Worm (Caenorhabditis elegans): ENCODE results near the gene C07H6.9.

C07H6.9 gene

ce11 chrIII:7499421-7499902 lies at the start of gene C07H6.9, which contains the start of gene sap-140:
Gene C07H6.9 (minus strand): TSS chrIII:7499471.
Gene sap-140 (plus strand): TSS chrIII:7499738.
- peak; percentile 87 for TF ChIP-seq nhr-23 (tag; optimal IDR thresholded peaks at IDR 0.05)
- no peak for TF ChIP-seq egl-27 (tag; optimal IDR thresholded peaks at IDR 0.05)
- no peak for TF ChIP-seq ceh-9 (tag; optimal IDR thresholded peaks at IDR 0.05)
- peak; percentile 13 for TF ChIP-seq ceh-28 (tag; optimal IDR thresholded peaks at IDR 0.05)
- peak; percentile 8 for TF ChIP-seq ZK546.5 (tag; optimal IDR thresholded peaks at IDR 0.05)
- TF ChIP-seq sea-2 (GFP tag; optimal IDR thresholded peaks at IDR 0.05), result no peak
- TF ChIP-seq nhr-12 (tag; optimal IDR thresholded peaks at IDR 0.05), result no peak
- TF ChIP-seq snpc-4 (tag; optimal IDR thresholded peaks at IDR 0.05), result peak; percentile 77
- TF ChIP-seq elt-2 (tag; optimal IDR thresholded peaks at IDR 0.05), result peak; percentile 36
- TF ChIP-seq ama-1 (optimal IDR thresholded peaks at IDR 0.05), result no peak
- no peak for TF ChIP-seq mml-1 (tag; optimal IDR thresholded peaks at IDR 0.05)
- no peak for TF ChIP-seq unc-39 (tag; optimal IDR thresholded peaks at IDR 0.05)
- TF ChIP-seq nhr-28 (tag; optimal IDR thresholded peaks at IDR 0.05), result no peak
- TF ChIP-seq fkh-10 (GFP tag; optimal IDR thresholded peaks at IDR 0.05), result no peak
- TF ChIP-seq elt-3 (tag; optimal IDR thresholded peaks at IDR 0.05), result no peak
- peak; percentile 73 for TF ChIP-seq hmg-11 (tag; optimal IDR thresholded peaks at IDR 0.05)
- no peak for TF ChIP-seq nhr-11 (tag; optimal IDR thresholded peaks at IDR 0.05)
- TF ChIP-seq nhr-237 (tag; optimal IDR thresholded peaks at IDR 0.05), result no peak
- no peak for TF ChIP-seq elt-1 (tag; optimal IDR thresholded peaks at IDR 0.05)
- TF ChIP-seq nfya-1 (tag; optimal IDR thresholded peaks at IDR 0.05; ENCODE audit: insufficient read depth), result peak; percentile 84
- peak; percentile 31 for TF ChIP-seq jun-1 (tag; optimal IDR thresholded peaks at IDR 0.05)
- TF ChIP-seq zag-1 (tag; optimal IDR thresholded peaks at IDR 0.05), result no peak
- TF ChIP-seq fos-1 (tag; optimal IDR thresholded peaks at IDR 0.05), result no peak
- peak; percentile 16 for TF ChIP-seq lsy-12 (tag; optimal IDR thresholded peaks at IDR 0.05)
- no peak for TF ChIP-seq fkh-2 (tag; optimal IDR thresholded peaks at IDR 0.05)
- peak; percentile 56 for TF ChIP-seq nhr-43 (tag; optimal IDR thresholded peaks at IDR 0.05; ENCODE audit: poor library complexity, severe bottlenecking)
- TF ChIP-seq tbx-2 (tag; optimal IDR thresholded peaks at IDR 0.05), result peak; percentile 51
- no peak for TF ChIP-seq daf-12 (tag; optimal IDR thresholded peaks at IDR 0.05)
- TF ChIP-seq lin-39 (tag; optimal IDR thresholded peaks at IDR 0.05), result peak; percentile 36
- no peak for TF ChIP-seq eor-1 (tag; optimal IDR thresholded peaks at IDR 0.05)
- TF ChIP-seq ztf-11 (tag; optimal IDR thresholded peaks at IDR 0.05), result no peak
- peak; percentile 53 for TF ChIP-seq nhr-25 (tag; optimal IDR thresholded peaks at IDR 0.05)
- peak; percentile 5 for TF ChIP-seq pqm-1 (tag; optimal IDR thresholded peaks at IDR 0.05)
- TF ChIP-seq egl-5 (tag; optimal IDR thresholded peaks at IDR 0.05), result no peak
- peak; percentile 88 for TF ChIP-seq pha-4 (tag; optimal IDR thresholded peaks at IDR 0.05)
- no peak for TF ChIP-seq ztf-4 (tag; optimal IDR thresholded peaks at IDR 0.05)
- peak; percentile 88 for TF ChIP-seq lin-15B (tag; optimal IDR thresholded peaks at IDR 0.05)
- no peak for TF ChIP-seq nhr-76 (tag; optimal IDR thresholded peaks at IDR 0.05)
- no peak for TF ChIP-seq nhr-77 (tag; optimal IDR thresholded peaks at IDR 0.05)
- TF ChIP-seq mdl-1 (tag; optimal IDR thresholded peaks at IDR 0.05), result no peak
- no peak for TF ChIP-seq ceh-82 (tag; optimal IDR thresholded peaks at IDR 0.05)
- TF ChIP-seq skn-1 (tag; optimal IDR thresholded peaks at IDR 0.05), result peak; percentile 6
- no peak for TF ChIP-seq ceh-16 (tag; optimal IDR thresholded peaks at IDR 0.05)
- TF ChIP-seq R02D3.7 (tag; optimal IDR thresholded peaks at IDR 0.05), result peak; percentile 60

- TF ChIP-seq aly-2 (tag; optimal IDR thresholded peaks at IDR 0.05) (no peak), nhr-77 (tag; optimal IDR thresholded peaks at IDR 0.05) (no peak), nfya-1 (tag; optimal IDR thresholded peaks at IDR 0.05; ENCODE audit: insufficient read depth) (peak; percentile 28), unc-39 (tag; optimal IDR thresholded peaks at IDR 0.05) (no peak), unc-62 (GFP tag; optimal IDR thresholded peaks at IDR 0.05) (peak; percentile 59), nhr-237 (tag; optimal IDR thresholded peaks at IDR 0.05) (no peak), ama-1 (optimal IDR thresholded peaks at IDR 0.05) (no peak), nhr-43 (tag; optimal IDR thresholded peaks at IDR 0.05; ENCODE audit: poor library complexity, severe bottlenecking) (no peak), lsy-12 (tag; optimal IDR thresholded peaks at IDR 0.05) (no peak), fos-1 (tag; optimal IDR thresholded peaks at IDR 0.05) (no peak), pha-4 (tag; optimal IDR thresholded peaks at IDR 0.05) (no peak), mdl-1 (tag; optimal IDR thresholded peaks at IDR 0.05) (no peak)
These were observed 49.7 kb upstream of the C07H6.9 start for ce11 chrIII:7548963-7549362.
